Fruit fly (Drosophila melanogaster) whole organism, pupa: ENCODE measurements around the gene Jhbp4.

Experiments used
- CG14655 ChIP-seq: fragments of 200-800 bp; sonication (Bioruptor generic); optimal IDR thresholded peaks from 3 replicates; lab custom pipeline; 2017; ENCODE audit warnings: mild to moderate bottlenecking, missing biosample characterization, missing genetic modification reagents, missing genetic modification characterization
- CG32121 ChIP-seq: fragments of 200-800 bp; sonication (Bioruptor generic); IDR thresholded peaks from 2 replicates; pipeline ENCODE4 v1.3.6; 2022; ENCODE audit warnings: missing biosample characterization, missing genetic modification characterization
- CG34367 ChIP-seq: fragments of 200-800 bp; sonication (Bioruptor generic); optimal IDR thresholded peaks from 2 replicates; lab custom pipeline; 2018; ENCODE audit warnings: missing biosample characterization, mild to moderate bottlenecking, missing genetic modification characterization
- CG8159 ChIP-seq: fragments of 200-800 bp; sonication (Bioruptor generic); optimal IDR thresholded peaks from 3 replicates; lab custom pipeline; 2018; ENCODE audit warnings: missing biosample characterization, mild to moderate bottlenecking, missing genetic modification characterization, moderate library complexity
- CG8301 ChIP-seq: fragments of 200-800 bp; sonication (Bioruptor generic); optimal IDR thresholded peaks from 2 replicates; lab custom pipeline; 2018; ENCODE audit warnings: missing biosample characterization, mild to moderate bottlenecking, missing genetic modification characterization
- Ets98B ChIP-seq: fragments of 200-800 bp; sonication (Bioruptor generic); IDR thresholded peaks from 2 replicates; pipeline ENCODE4 v1.3.6; 2022; ENCODE audit warnings: missing biosample characterization, missing genetic modification characterization
- Snoo ChIP-seq: fragments of 200-800 bp; sonication (Bioruptor generic); optimal IDR thresholded peaks from 3 replicates; lab custom pipeline; 2017; ENCODE audit warnings: missing biosample characterization, mild to moderate bottlenecking, missing genetic modification characterization, inconsistent platforms
- gl ChIP-seq: fragments of 200-800 bp; sonication (Bioruptor generic); optimal IDR thresholded peaks from 2 replicates; lab custom pipeline; 2018; ENCODE audit warnings: missing biosample characterization, mild to moderate bottlenecking, missing genetic modification characterization

DNA sequence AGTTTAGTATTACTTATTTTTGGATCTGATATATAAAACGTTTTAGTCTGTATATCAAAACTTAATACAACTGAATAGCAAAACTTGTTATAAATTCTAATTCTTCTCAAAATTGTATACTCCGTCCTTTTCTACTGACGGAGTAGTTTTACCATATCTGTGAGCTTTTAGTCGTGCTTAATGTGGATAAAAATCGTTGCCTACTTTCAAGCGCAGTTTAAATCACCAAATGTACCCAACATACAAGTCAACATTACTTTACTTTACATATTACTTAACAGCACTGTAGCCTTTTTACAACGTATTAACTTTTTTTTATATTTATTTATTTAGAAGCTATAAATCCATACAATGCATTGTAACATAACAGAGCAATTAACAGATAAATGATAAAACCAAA is 2.4 kb upstream of the Jhbp4 start:
- TF ChIP-seq Ets98B (GFP tag; lab: Robert Waterston, UW), result no peak
- TF ChIP-seq CG32121 (GFP tag; lab: Robert Waterston, UW), result no peak
- TF ChIP-seq Snoo (tag; lab: Kevin White, UChicago), result no peak
- TF ChIP-seq CG8159, result no peak
- no peak for TF ChIP-seq CG14655 (GFP tag; lab: Kevin White, UChicago)
- no peak for TF ChIP-seq gl
- TF ChIP-seq CG34367 (tag; lab: Kevin White, UChicago), result no peak
- no peak for TF ChIP-seq CG8301 (tag; lab: Kevin White, UChicago)
